Worm (Caenorhabditis elegans): ENCODE data around the gene F02E11.7.

The F02E11.7 gene

ce11 chrII:3267365-3267764 is at the start of gene F02E11.7:
TSS of gene F02E11.7 (plus strand) at chrII:3267665.
- TF ChIP-seq fkh-8 (tag; optimal IDR thresholded peaks at IDR 0.05) (peak; percentile 11), nhr-85 (tag) (no peak)

- no peak for TF ChIP-seq skn-1 (tag; optimal IDR thresholded peaks at IDR 0.05)
- TF ChIP-seq ceh-63 (GFP tag; optimal IDR thresholded peaks at IDR 0.05) = no peak
- TF ChIP-seq zip-4 (GFP tag; optimal IDR thresholded peaks at IDR 0.05) = no peak
- TF ChIP-seq ztf-4 (tag; optimal IDR thresholded peaks at IDR 0.05) = no peak
- no peak for TF ChIP-seq nhr-77 (tag; optimal IDR thresholded peaks at IDR 0.05)
- TF ChIP-seq isw-1 (GFP tag; IDR thresholded peaks at IDR 0.05) = no peak
- no peak for TF ChIP-seq efl-3 (GFP tag; optimal IDR thresholded peaks at IDR 0.05)
- TF ChIP-seq nhr-84 (tag; optimal IDR thresholded peaks at IDR 0.05) = no peak
Measured at ce11 chrII:3220723-3221122, 46.7 kb upstream of the F02E11.7 start, which contains the start of gene ZC239.22. TSS of gene ZC239.22 (minus strand) at chrII:3220823.

ce11 chrII:3221730-3222129 is 45.7 kb upstream of the F02E11.7 start, which contains the start of gene ZC239.14:
TSS of gene ZC239.14 (minus strand) at chrII:3222034.
- TF ChIP-seq unc-98 (GFP tag; IDR thresholded peaks at IDR 0.05) (no peak), dpl-1 (GFP tag; optimal IDR thresholded peaks at IDR 0.05) (no peak), nhr-11 (tag; optimal IDR thresholded peaks at IDR 0.05) (no peak), sptf-1 (tag; optimal IDR thresholded peaks at IDR 0.05) (no peak), aly-2 (tag; optimal IDR thresholded peaks at IDR 0.05) (no peak), unc-86 (tag; optimal IDR thresholded peaks at IDR 0.05) (no peak), grh-1 (GFP tag; IDR thresholded peaks at IDR 0.05) (no peak), nhr-71 (tag; optimal IDR thresholded peaks at IDR 0.05) (no peak)

ce11 chrII:3222686-3223085 is 44.8 kb upstream of the F02E11.7 start, which contains the start of gene ZC239.13:
TSS of gene ZC239.13 (minus strand) at chrII:3222839.
- peak; percentile 21 for TF ChIP-seq elt-2 (tag; optimal IDR thresholded peaks at IDR 0.05)
- TF ChIP-seq zag-1 (tag; optimal IDR thresholded peaks at IDR 0.05) = no peak

- TF ChIP-seq hpl-2 (GFP tag; optimal IDR thresholded peaks at IDR 0.05) (no peak), nhr-12 (tag; optimal IDR thresholded peaks at IDR 0.05) (no peak)
Measured at ce11 chrII:3224631-3225030, 42.8 kb upstream of the F02E11.7 start, which contains the start of gene ZC239.15. TSS of gene ZC239.15 (minus strand) at chrII:3224731.

ce11 chrII:3225200-3225599 is 42.3 kb upstream of the F02E11.7 start, which contains the start of gene ZC239.16:
TSS of gene ZC239.16 (minus strand) at chrII:3225319.
- TF ChIP-seq alr-1 (tag; optimal IDR thresholded peaks at IDR 0.05; ENCODE audit: borderline replicate concordance) (no peak), elt-2 (tag; optimal IDR thresholded peaks at IDR 0.05) (peak; percentile 44), lir-3 (tag; optimal IDR thresholded peaks at IDR 0.05; ENCODE audit: poor library complexity) (no peak), isw-1 (GFP tag; IDR thresholded peaks at IDR 0.05) (no peak)

ce11 chrII:3225780-3226179 is 41.7 kb upstream of the F02E11.7 start, which contains the start of gene ZC239.17:
TSS of gene ZC239.17 (minus strand) at chrII:3225880.
- TF ChIP-seq pag-3 (tag; optimal IDR thresholded peaks at IDR 0.05; ENCODE audit: borderline replicate concordance, insufficient read depth) (no peak), nhr-20 (tag; optimal IDR thresholded peaks at IDR 0.05) (no peak), nhr-28 (tag; optimal IDR thresholded peaks at IDR 0.05) (no peak), nhr-12 (tag; optimal IDR thresholded peaks at IDR 0.05) (no peak), F16B12.6 (tag; optimal IDR thresholded peaks at IDR 0.05) (no peak), pqm-1 (tag; optimal IDR thresholded peaks at IDR 0.05) (no peak), Y116A8C.19 (tag; optimal IDR thresholded peaks at IDR 0.05; ENCODE audit: borderline replicate concordance) (no peak), irx-1 (tag; optimal IDR thresholded peaks at IDR 0.05) (no peak), nhr-11 (tag; optimal IDR thresholded peaks at IDR 0.05) (no peak), nhr-19 (GFP tag; conservative IDR thresholded peaks at IDR 0.05) (no peak), fkh-8 (tag; optimal IDR thresholded peaks at IDR 0.05) (no peak), ceh-63 (GFP tag; optimal IDR thresholded peaks at IDR 0.05) (no peak), egl-27 (tag; optimal IDR thresholded peaks at IDR 0.05) (no peak), rnt-1 (tag; optimal IDR thresholded peaks at IDR 0.05) (no peak), unc-62 (GFP tag; optimal IDR thresholded peaks at IDR 0.05) (no peak), lin-15B (tag; optimal IDR thresholded peaks at IDR 0.05) (no peak), isw-1 (GFP tag; IDR thresholded peaks at IDR 0.05) (no peak), C04F5.9 (tag; optimal IDR thresholded peaks at IDR 0.05) (no peak)

Data from whole organism, L1 larva.